Worm (Caenorhabditis elegans) whole organism, L1 larva: Measurements from ENCODE around the gene srw-94.

Experiments used
- efl-1 ChIP-seq, 4 experiments: fragments of 150-350 bp; optimal IDR thresholded peaks in 3 of 4; peaks in 1 of 4; 1 replicate in 1 of 4; 2 replicates in 3 of 4; lab custom pipeline; 2014; ENCODE audit warnings: missing biosample characterization in 2 of 4, missing genetic modification characterization in 2 of 4, missing genetic modification reagents in 2 of 4
- fkh-4 ChIP-seq: sonication (generic microtip); optimal IDR thresholded peaks from 2 replicates; lab custom pipeline; 2016; ENCODE audit warnings: missing compliant biosample characterization, missing genetic modification characterization, borderline replicate concordance
- pax-3 ChIP-seq: fragments of 200-800 bp; sonication (Bioruptor generic); optimal IDR thresholded peaks from 2 replicates; lab custom pipeline; 2018; ENCODE audit warnings: mild to moderate bottlenecking, missing genetic modification characterization, moderate library complexity, missing compliant biosample characterization
- snpc-4 ChIP-seq: fragments of 150-350 bp; optimal IDR thresholded peaks from 2 replicates; lab custom pipeline; 2014; ENCODE audit warnings: missing biosample characterization, missing genetic modification characterization
- sptf-1 ChIP-seq: fragments of 150-350 bp; optimal IDR thresholded peaks from 2 replicates; lab custom pipeline; 2014; ENCODE audit warnings: missing biosample characterization, missing genetic modification characterization
- unc-30 ChIP-seq: sonication (generic microtip); optimal IDR thresholded peaks from 2 replicates; lab custom pipeline; 2017; ENCODE audit warnings: missing biosample characterization, missing genetic modification characterization
- vab-15 ChIP-seq: sonication (generic microtip); optimal IDR thresholded peaks from 2 replicates; lab custom pipeline; 2017; ENCODE audit warnings: missing genotype, mild to moderate bottlenecking, missing genetic modification characterization, missing compliant biosample characterization
- zag-1 ChIP-seq: fragments of 150-350 bp; optimal IDR thresholded peaks from 2 replicates; lab custom pipeline; 2014; ENCODE audit warnings: missing biosample characterization, missing genetic modification characterization

- no peak for TF ChIP-seq efl-1 (optimal IDR thresholded peaks at IDR 0.05; lab: Kevin White, UChicago)
- TF ChIP-seq efl-1 (GFP tag; optimal IDR thresholded peaks at IDR 0.05 in 1 of 2; lab: Kevin White, UChicago) = no peak
- no peak for TF ChIP-seq sptf-1
- no peak for TF ChIP-seq pax-3 (tag; lab: Kevin White, UChicago)
- no peak for TF ChIP-seq snpc-4
- no peak for TF ChIP-seq unc-30 (tag; lab: Kevin White, UChicago)
- TF ChIP-seq fkh-4 (tag; lab: Kevin White, UChicago) = no peak
- TF ChIP-seq vab-15 (tag; lab: Kevin White, UChicago) = no peak
- TF ChIP-seq zag-1 = no peak
These were observed 24.8 kb upstream of the srw-94 start, which contains the start of gene R11E3.1 for ce11 chrIV:4789445-4789844.
